Fruit fly (Drosophila melanogaster): ENCODE results near the gene CG11889.

The CG11889 gene

dm6 chr3R:25247379-25247869 lies 22.6 kb upstream of the CG11889 start, which contains the start of the genes RpS27 and Nup37 (continued):
- TF ChIP-seq CG18619 (GFP tag; optimal IDR thresholded peaks at IDR 0.05) (peak; percentile 99), Xrp1 (GFP tag; IDR thresholded peaks at IDR 0.05) (peak; percentile 62), CG18476 (GFP tag; optimal IDR thresholded peaks at IDR 0.05) (peak; percentile 93), CG12155 (GFP tag; optimal IDR thresholded peaks at IDR 0.05) (peak; percentile 93), Kr (GFP tag; optimal IDR thresholded peaks at IDR 0.05) (peak; percentile 97), gro (GFP tag; optimal IDR thresholded peaks at IDR 0.05) (peak; percentile 97), Six4 (GFP tag; optimal IDR thresholded peaks at IDR 0.05) (peak; percentile 96), hkb (optimal IDR thresholded peaks at IDR 0.05) (no peak), hkb (GFP tag; IDR thresholded peaks at IDR 0.05) (peak; percentile 94), ssp (GFP tag; IDR thresholded peaks at IDR 0.05) (peak; percentile 90), Mes4 (GFP tag; optimal IDR thresholded peaks at IDR 0.05) (peak; percentile 99), CG12391 (tag; optimal IDR thresholded peaks at IDR 0.05) (peak; percentile 97), CG2116 (GFP tag; optimal IDR thresholded peaks at IDR 0.05) (peak; percentile 94), CG15696 (tag; optimal IDR thresholded peaks at IDR 0.05) (peak; percentile 81), Fer2 (tag; optimal IDR thresholded peaks at IDR 0.05) (peak; percentile 98), CG1233 (GFP tag; optimal IDR thresholded peaks at IDR 0.05) (peak; percentile 99), CG16813 (GFP tag; IDR thresholded peaks at IDR 0.05; ENCODE audit: partially characterized antibody) (peak; percentile 48; the same call in 2 of the 3 replicates), Bteb2 (GFP tag; optimal IDR thresholded peaks at IDR 0.05) (peak; percentile 97), Sry-β (GFP tag; optimal IDR thresholded peaks at IDR 0.05) (peak; percentile 80), CG14014 (GFP tag; IDR thresholded peaks at IDR 0.05) (peak; percentile 95), CG10565 (GFP tag; optimal IDR thresholded peaks at IDR 0.05) (peak; percentile 91), bab2 (GFP tag; optimal IDR thresholded peaks at IDR 0.05) (peak; percentile 97), CG12744 (GFP tag; optimal IDR thresholded peaks at IDR 0.05) (peak; percentile 96), chm (GFP tag; IDR thresholded peaks at IDR 0.05) (peak; percentile 99), Lpt (GFP tag; optimal IDR thresholded peaks at IDR 0.05) (no peak), Ada2b (GFP tag; IDR thresholded peaks at IDR 0.05) (peak; percentile 87), Dad (GFP tag; optimal IDR thresholded peaks at IDR 0.05) (peak; percentile 99), CG31441 (GFP tag; IDR thresholded peaks at IDR 0.05) (peak; percentile 98), sna (GFP tag; IDR thresholded peaks at IDR 0.05; ENCODE audit: partially characterized antibody) (no peak), sug (tag; optimal IDR thresholded peaks at IDR 0.05) (peak; percentile 97), CG3065 (GFP tag; optimal IDR thresholded peaks at IDR 0.05) (peak; percentile 98), CG12659 (GFP tag; optimal IDR thresholded peaks at IDR 0.05) (peak; percentile 99), luna (GFP tag; optimal IDR thresholded peaks at IDR 0.05) (peak; percentile 98), bowl (GFP tag; IDR thresholded peaks at IDR 0.05) (peak; percentile 88), bsh (GFP tag; optimal IDR thresholded peaks at IDR 0.05) (peak; percentile 50 to 93), CG43689 (GFP tag; IDR thresholded peaks at IDR 0.05) (peak; percentile 95), Nf-YA (GFP tag; IDR thresholded peaks at IDR 0.05) (peak; percentile 93), sob (GFP tag; IDR thresholded peaks at IDR 0.05) (peak; percentile 99), CG10366 (GFP tag; IDR thresholded peaks at IDR 0.05) (peak; percentile 96), CG17612 (GFP tag; IDR thresholded peaks at IDR 0.05) (peak; percentile 93), Atf6 (GFP tag; IDR thresholded peaks at IDR 0.05) (peak; percentile 93), CG1529 (GFP tag; optimal IDR thresholded peaks at IDR 0.05) (peak; percentile 96), insv (GFP tag; optimal IDR thresholded peaks at IDR 0.05) (peak in 1 of 2 experiments; percentile 87), CG9727 (GFP tag; optimal IDR thresholded peaks at IDR 0.05) (peak; percentile 99), CG11093 (GFP tag; IDR thresholded peaks at IDR 0.05) (peak; percentile 85), az2 (GFP tag; optimal IDR thresholded peaks at IDR 0.05) (peak; percentile 95), dati (GFP tag; IDR thresholded peaks at IDR 0.05) (peak; percentile 96), pho (GFP tag; optimal IDR thresholded peaks at IDR 0.05) (peak; percentile 99), twi (tag; optimal IDR thresholded peaks at IDR 0.05) (peak; percentile 93), rib (GFP tag; IDR thresholded peaks at IDR 0.05) (peak; percentile 91), CG6175 (GFP tag; IDR thresholded peaks at IDR 0.05) (peak; percentile 98), seq (GFP tag; IDR thresholded peaks at IDR 0.05) (peak; percentile 89)
